Worm (Caenorhabditis elegans) whole organism, L4 larva: ENCODE measurements around the gene cng-1.

Experiments
- D1046.2 ChIP-seq: fragments of 200-800 bp; sonication (Bioruptor generic); IDR thresholded peaks from 2 replicates; pipeline ENCODE4 v1.3.6; 2022; ENCODE audit warnings: missing genetic modification characterization, missing compliant biosample characterization
- F10B5.3 ChIP-seq: sonication (generic microtip); optimal IDR thresholded peaks from 2 replicates; lab custom pipeline; 2016; ENCODE audit warnings: mild to moderate bottlenecking, missing genetic modification characterization, missing compliant biosample characterization
- F37D6.2 ChIP-seq: sonication (generic microtip); optimal IDR thresholded peaks from 2 replicates; lab custom pipeline; 2016; ENCODE audit warnings: mild to moderate bottlenecking, missing genetic modification characterization, missing compliant biosample characterization
- F49E8.2 ChIP-seq: sonication (generic microtip); optimal IDR thresholded peaks from 2 replicates; lab custom pipeline; 2016; ENCODE audit warnings: missing compliant biosample characterization, mild to moderate bottlenecking, missing genetic modification characterization, borderline replicate concordance
- R02D3.7 ChIP-seq: fragments of 150-350 bp; sonication (generic microtip); optimal IDR thresholded peaks from 3 replicates; lab custom pipeline; 2014; ENCODE audit warnings: missing biosample characterization, missing genetic modification characterization
- Y105C5A.15 ChIP-seq: fragments of 200-800 bp; sonication (Bioruptor generic); IDR thresholded peaks from 2 replicates; pipeline ENCODE4 v1.3.6; 2022; ENCODE audit warnings: missing genetic modification characterization, missing compliant biosample characterization
- ZK337.2 ChIP-seq: fragments of 200-800 bp; sonication (Bioruptor generic); IDR thresholded peaks from 2 replicates; pipeline ENCODE4 v1.3.6; 2022; ENCODE audit warnings: missing genetic modification reagents, missing genetic modification characterization, missing compliant biosample characterization
- aha-1 ChIP-seq: fragments of 150-350 bp; peaks from one replicate; lab custom pipeline; 2014; ENCODE audit warnings: missing biosample characterization, missing genetic modification characterization
- arid-1 ChIP-seq: fragments of 200-800 bp; sonication (Bioruptor generic); conservative IDR thresholded peaks from 2 replicates; pipeline ENCODE4 v1.3.6; 2022; ENCODE audit warnings: missing genetic modification reagents, missing genetic modification characterization, missing compliant biosample characterization
- ceh-32 ChIP-seq: sonication (generic microtip); optimal IDR thresholded peaks from 2 replicates; lab custom pipeline; 2016; ENCODE audit warnings: mild to moderate bottlenecking, missing genetic modification characterization, missing compliant biosample characterization; ENCODE audit not compliant: poor library complexity
- ctbp-1 ChIP-seq: fragments of 200-800 bp; sonication (Bioruptor generic); IDR thresholded peaks from 2 replicates; pipeline ENCODE4 v1.3.6; 2022; ENCODE audit warnings: missing genetic modification reagents, missing genetic modification characterization, missing compliant biosample characterization
- daf-16 ChIP-seq, 3 experiments: sonication (generic microtip); optimal IDR thresholded peaks; 2 replicates each; lab custom pipeline; 2016 to 2017; ENCODE audit warnings: missing genetic modification characterization in 3 of 3, missing genetic modification reagents in 3 of 3, mild to moderate bottlenecking in 2 of 3, missing compliant biosample characterization in 2 of 3, missing biosample characterization in 1 of 3, moderate library complexity in 1 of 3
- daf-19 ChIP-seq: fragments of 200-800 bp; sonication (Bioruptor generic); conservative IDR thresholded peaks from 2 replicates; pipeline ENCODE4 v1.3.6; 2022; ENCODE audit warnings: missing genetic modification characterization, missing compliant biosample characterization
- dmd-6 ChIP-seq: fragments of 200-800 bp; sonication (Bioruptor generic); IDR thresholded peaks from 2 replicates; pipeline ENCODE4 v1.3.6; 2022; ENCODE audit warnings: missing genetic modification reagents, missing genetic modification characterization, missing compliant biosample characterization
- dmd-8 ChIP-seq: fragments of 200-800 bp; sonication (Bioruptor generic); IDR thresholded peaks from 2 replicates; pipeline ENCODE4 v1.3.6; 2022; ENCODE audit warnings: missing genetic modification characterization, missing compliant biosample characterization
- dpl-1 ChIP-seq: fragments of 150-350 bp; optimal IDR thresholded peaks from 2 replicates; lab custom pipeline; 2014; ENCODE audit warnings: missing biosample characterization, missing genetic modification reagents, missing genetic modification characterization
- egl-43 ChIP-seq: fragments of 200-800 bp; sonication (Bioruptor generic); IDR thresholded peaks from 2 replicates; pipeline ENCODE4 v1.3.6; 2022; ENCODE audit warnings: missing genetic modification reagents, missing genetic modification characterization, missing compliant biosample characterization
- hlh-11 ChIP-seq: fragments of 200-800 bp; sonication (Bioruptor generic); optimal IDR thresholded peaks from 2 replicates; lab custom pipeline; 2018; ENCODE audit warnings: mild to moderate bottlenecking, missing genetic modification characterization, missing compliant biosample characterization
- jun-1 ChIP-seq: fragments of 150-350 bp; optimal IDR thresholded peaks from 2 replicates; lab custom pipeline; 2014; ENCODE audit warnings: missing biosample characterization, missing genetic modification reagents, missing genetic modification characterization
- lin-38 ChIP-seq: fragments of 200-800 bp; sonication (Bioruptor generic); IDR thresholded peaks from 2 replicates; pipeline ENCODE4 v1.3.6; 2022; ENCODE audit warnings: missing genetic modification reagents, missing genetic modification characterization, missing compliant biosample characterization
- lsy-2 ChIP-seq, 2 experiments: fragments of 150-350 bp in 1 of 2; sonication (generic microtip) in 1 of 2; optimal IDR thresholded peaks; 2 replicates each; lab custom pipeline; 2014 to 2017; ENCODE audit warnings: missing biosample characterization in 2 of 2, missing genetic modification characterization in 2 of 2
- madf-9 ChIP-seq: fragments of 200-800 bp; sonication (Bioruptor generic); conservative IDR thresholded peaks from 2 replicates; pipeline ENCODE4 v1.3.6; 2022; ENCODE audit warnings: missing genetic modification reagents, missing genetic modification characterization, missing compliant biosample characterization
- mes-2 ChIP-seq: sonication (generic microtip); optimal IDR thresholded peaks from 2 replicates; lab custom pipeline; 2016; ENCODE audit warnings: missing genotype, mild to moderate bottlenecking, missing genetic modification characterization, missing compliant biosample characterization; ENCODE audit not compliant: poor library complexity, severe bottlenecking
- nhr-10 ChIP-seq: fragments of 150-350 bp; optimal IDR thresholded peaks from 2 replicates; lab custom pipeline; 2014; ENCODE audit warnings: missing biosample characterization, missing genetic modification characterization
- nhr-237 ChIP-seq: sonication (generic microtip); optimal IDR thresholded peaks from 2 replicates; lab custom pipeline; 2017; ENCODE audit warnings: missing biosample characterization, missing genetic modification characterization
- nhr-28 ChIP-seq: fragments of 150-350 bp; optimal IDR thresholded peaks from 2 replicates; lab custom pipeline; 2014; ENCODE audit warnings: missing biosample characterization, missing genetic modification characterization
- nhr-41 ChIP-seq: fragments of 200-800 bp; sonication (Bioruptor generic); IDR thresholded peaks from 2 replicates; pipeline ENCODE4 v1.3.6; 2022; ENCODE audit warnings: missing genetic modification reagents, missing genetic modification characterization, missing compliant biosample characterization
- nhr-48 ChIP-seq: sonication (generic microtip); optimal IDR thresholded peaks from 2 replicates; lab custom pipeline; 2016; ENCODE audit warnings: mild to moderate bottlenecking, missing genetic modification characterization, missing compliant biosample characterization
- nhr-6 ChIP-seq: fragments of 150-350 bp; optimal IDR thresholded peaks from 2 replicates; lab custom pipeline; 2014; ENCODE audit warnings: missing biosample characterization, missing genetic modification characterization
- nhr-76 ChIP-seq: fragments of 150-350 bp; optimal IDR thresholded peaks from 2 replicates; lab custom pipeline; 2014; ENCODE audit warnings: missing biosample characterization, missing genetic modification characterization
- sdz-12 ChIP-seq: fragments of 200-800 bp; sonication (Bioruptor generic); optimal IDR thresholded peaks from 2 replicates; lab custom pipeline; 2018; ENCODE audit warnings: mild to moderate bottlenecking, missing genetic modification characterization, missing compliant biosample characterization
- unc-130 ChIP-seq: sonication (generic microtip); optimal IDR thresholded peaks from 2 replicates; lab custom pipeline; 2016; ENCODE audit warnings: missing genetic modification reagents, missing genetic modification characterization, missing compliant biosample characterization
- unc-39 ChIP-seq: sonication (generic microtip); optimal IDR thresholded peaks from 2 replicates; lab custom pipeline; 2017; ENCODE audit warnings: missing biosample characterization, missing genetic modification characterization
- unc-62 ChIP-seq, 3 experiments: fragments of 150-350 bp in 1 of 3; sonication (generic microtip); optimal IDR thresholded peaks in 2 of 3; peaks in 1 of 3; 1 replicate in 1 of 3; 2 replicates in 2 of 3; lab custom pipeline; 2014 to 2017; ENCODE audit warnings: missing biosample characterization in 3 of 3, missing genetic modification characterization in 3 of 3, missing genetic modification reagents in 3 of 3, missing genotype in 1 of 3

The cng-1 gene

ce11 chrV:15059534-15059933, 28.3 kb upstream of the cng-1 start, which contains the start of the genes mcm-3 and C25D7.15:
TSS of gene mcm-3 (minus strand) at chrV:15059599.
TSS of gene C25D7.15 (plus strand) at chrV:15059808.
- TF ChIP-seq mes-2 (tag; lab: Kevin White, UChicago) (peak; percentile 64), daf-16 (GFP tag; optimal IDR thresholded peaks at IDR 0.05; lab: Kevin White, UChicago) (no peak), daf-16 (tag; optimal IDR thresholded peaks at IDR 0.05; lab: Kevin White, UChicago) (peak; percentile 70), unc-130 (GFP tag; lab: Kevin White, UChicago) (peak; percentile 25), arid-1 (GFP tag; lab: Robert Waterston, UW) (no peak), hlh-11 (peak; percentile 5), F37D6.2 (no peak), dpl-1 (peak; percentile 85), nhr-48 (tag; lab: Kevin White, UChicago) (peak; percentile 12), nhr-6 (tag; lab: Kevin White, UChicago) (peak; percentile 79), lin-38 (GFP tag; lab: Robert Waterston, UW) (peak; percentile 66)

- TF ChIP-seq ceh-32 (tag; lab: Kevin White, UChicago), result no peak
- no peak for TF ChIP-seq daf-19
- no peak for TF ChIP-seq unc-39 (tag; lab: Kevin White, UChicago)
- no peak for TF ChIP-seq D1046.2 (GFP tag; lab: Robert Waterston, UW)
- no peak for TF ChIP-seq unc-130 (GFP tag; lab: Kevin White, UChicago)
- no peak for TF ChIP-seq nhr-10 (tag; lab: Kevin White, UChicago)
- no peak for TF ChIP-seq madf-9 (GFP tag; lab: Robert Waterston, UW)
- no peak for TF ChIP-seq arid-1 (GFP tag; lab: Robert Waterston, UW)
- TF ChIP-seq nhr-76 (tag; lab: Kevin White, UChicago), result no peak
- no peak for TF ChIP-seq sdz-12 (GFP tag; lab: Kevin White, UChicago)
- TF ChIP-seq lin-38 (GFP tag; lab: Robert Waterston, UW), result no peak
- no peak for TF ChIP-seq nhr-6 (tag; lab: Kevin White, UChicago)
- TF ChIP-seq jun-1, result no peak
- no peak for TF ChIP-seq dmd-6 (GFP tag; lab: Robert Waterston, UW)
- TF ChIP-seq mes-2 (tag; lab: Kevin White, UChicago), result no peak
- no peak for TF ChIP-seq nhr-28
- no peak for TF ChIP-seq R02D3.7
- TF ChIP-seq F49E8.2, result no peak
- TF ChIP-seq dmd-8 (GFP tag; lab: Robert Waterston, UW), result no peak
Measured at ce11 chrV:15058965-15059364, 27.7 kb upstream of the cng-1 start.

- TF ChIP-seq F10B5.3, result no peak
- no peak for TF ChIP-seq lsy-2 (tag; optimal IDR thresholded peaks at IDR 0.05; lab: Kevin White, UChicago)
- peak in 1 of 2 experiments; percentile 98 for TF ChIP-seq unc-62 (GFP tag; optimal IDR thresholded peaks at IDR 0.05 in 1 of 2; lab: Kevin White, UChicago)
- TF ChIP-seq unc-62 (tag; optimal IDR thresholded peaks at IDR 0.05; lab: Kevin White, UChicago), result no peak
- TF ChIP-seq ctbp-1 (GFP tag; lab: Robert Waterston, UW), result no peak
Measured at ce11 chrV:15058423-15058822, 27.1 kb upstream of the cng-1 start.

DNA sequence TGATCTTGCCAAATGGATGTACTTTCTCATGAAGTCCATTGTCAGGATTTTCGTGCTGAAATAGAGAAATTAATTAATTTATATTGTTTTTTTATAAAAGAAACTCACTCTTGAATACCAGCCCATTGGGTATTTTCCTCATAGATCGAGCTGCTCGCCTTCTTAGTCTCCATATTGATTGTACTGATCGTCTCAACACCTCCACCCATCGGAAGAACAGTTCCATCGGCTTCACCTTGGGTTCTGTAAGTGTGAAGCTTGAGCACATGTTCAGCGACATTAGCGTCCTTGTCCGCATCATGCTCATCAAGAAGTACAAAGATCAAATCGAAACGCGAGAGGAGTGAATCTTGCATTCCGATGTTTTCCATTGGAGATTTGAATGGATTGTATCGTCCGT, 26.5 kb upstream of the cng-1 start:
- no peak for TF ChIP-seq Y105C5A.15 (GFP tag; lab: Robert Waterston, UW)
- TF ChIP-seq nhr-76 (tag; lab: Kevin White, UChicago), result no peak
- peak; percentile 92 for TF ChIP-seq aha-1 (tag; lab: Kevin White, UChicago)
- no peak for TF ChIP-seq nhr-28
- no peak for TF ChIP-seq ZK337.2 (GFP tag; lab: Robert Waterston, UW)

- TF ChIP-seq nhr-41 (GFP tag; lab: Robert Waterston, UW), result no peak
- no peak for TF ChIP-seq nhr-237
- 0 out of 2 replicates have a peak, but pooled peaks have one; percentile 24 for TF ChIP-seq egl-43 (GFP tag; lab: Robert Waterston, UW)
- TF ChIP-seq, all 104 proteins: peak for 1
Measured at ce11 chrV:15056346-15056839, 25.1 kb upstream of the cng-1 start.
